Worm (Caenorhabditis elegans) whole organism, mixed stage, embryonic: ENCODE results near the gene Y67H2A.2.

ENCODE experiments used
- ceh-83 ChIP-seq: fragments of 200-800 bp; sonication (Bioruptor generic); optimal IDR thresholded peaks from 2 replicates; lab custom pipeline; 2018; ENCODE audit warnings: mild to moderate bottlenecking, missing genetic modification characterization, missing compliant biosample characterization
- ces-1 ChIP-seq: fragments of 150-350 bp; optimal IDR thresholded peaks from 2 replicates; lab custom pipeline; 2014; ENCODE audit warnings: missing biosample characterization, missing genetic modification reagents, missing genetic modification characterization
- lin-13 ChIP-seq: fragments of 150-350 bp; optimal IDR thresholded peaks from 2 replicates; lab custom pipeline; 2014; ENCODE audit warnings: missing biosample characterization, missing genetic modification characterization
- pha-4 ChIP-seq: fragments of 150-350 bp; optimal IDR thresholded peaks from 2 replicates; lab custom pipeline; 2018; ENCODE audit warnings: missing biosample characterization, missing genetic modification reagents, missing genetic modification characterization
- sptf-1 ChIP-seq: sonication (generic microtip); optimal IDR thresholded peaks from 2 replicates; lab custom pipeline; 2017; ENCODE audit warnings: mild to moderate bottlenecking, missing genetic modification characterization, moderate library complexity, missing compliant biosample characterization
- unc-39 ChIP-seq: fragments of 150-350 bp; optimal IDR thresholded peaks from 2 replicates; lab custom pipeline; 2014; ENCODE audit warnings: missing biosample characterization, missing genetic modification characterization
- unc-62 ChIP-seq: fragments of 150-350 bp; optimal IDR thresholded peaks from 2 replicates; lab custom pipeline; 2014; ENCODE audit warnings: missing biosample characterization, missing genetic modification reagents, missing genetic modification characterization
- ztf-11 ChIP-seq: fragments of 150-350 bp; optimal IDR thresholded peaks from 2 replicates; lab custom pipeline; 2014; ENCODE audit warnings: missing biosample characterization, missing genetic modification characterization

ce11 chrIV:13322429-13322828, 24.8 kb upstream of the Y67H2A.2 start:
- TF ChIP-seq ces-1, result no peak
- TF ChIP-seq ceh-83 (GFP tag; lab: Kevin White, UChicago), result no peak
- TF ChIP-seq unc-62, result no peak
- no peak for TF ChIP-seq ztf-11 (tag; lab: Kevin White, UChicago)
- TF ChIP-seq sptf-1, result no peak
- TF ChIP-seq unc-39 (tag; lab: Kevin White, UChicago), result no peak
- TF ChIP-seq pha-4 (tag; lab: Kevin White, UChicago), result no peak
- TF ChIP-seq lin-13 (tag; lab: Kevin White, UChicago), result no peak
